Worm (Caenorhabditis elegans): ENCODE results near the gene T25D1.1.
"Not testable (repeated sequence)": the region's sequence is repeated elsewhere in the genome, so short reads cannot be mapped to it uniquely, and the experiment has no call there.

The T25D1.1 gene

DNA sequence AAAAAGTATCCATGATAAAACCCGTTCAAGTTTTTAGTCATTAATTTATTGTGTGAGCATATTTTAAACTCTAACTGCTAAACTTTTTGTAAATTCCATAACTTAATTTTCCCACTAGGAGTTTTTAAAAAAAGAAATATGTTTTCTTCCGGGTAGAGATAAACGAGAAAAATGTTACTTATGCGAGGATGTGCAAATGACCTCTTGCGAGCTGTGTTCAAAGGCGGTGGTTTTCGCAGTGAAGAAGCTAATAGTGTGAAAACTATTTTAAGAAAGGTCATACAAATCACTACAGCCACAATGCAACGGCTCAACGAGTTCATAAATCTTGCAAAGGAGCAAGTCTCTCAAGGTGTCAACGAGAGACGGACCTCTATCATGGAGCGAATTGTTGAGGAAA is 18.6 kb upstream of the T25D1.1 start, which contains the start of gene K05G3.1:
Gene K05G3.1, plus strand, starts transcription at position 301 of the 400 bp plus-strand sequence.
- TF ChIP-seq ceh-22 (tag; optimal IDR thresholded peaks at IDR 0.05) (no peak), ttx-3 (tag; optimal IDR thresholded peaks at IDR 0.05) (no peak), sox-4 (tag; optimal IDR thresholded peaks at IDR 0.05) (no peak), gmeb-2 (tag; optimal IDR thresholded peaks at IDR 0.05) (no peak), pha-4 (tag; optimal IDR thresholded peaks at IDR 0.05) (no peak), mec-3 (tag; optimal IDR thresholded peaks at IDR 0.05; ENCODE audit: borderline replicate concordance) (no peak), syd-9 (tag; optimal IDR thresholded peaks at IDR 0.05) (no peak), ztf-16 (tag; optimal IDR thresholded peaks at IDR 0.05) (no peak), ceh-34 (tag; optimal IDR thresholded peaks at IDR 0.05) (no peak), pat-9 (tag; optimal IDR thresholded peaks at IDR 0.05) (no peak), ama-1 (optimal IDR thresholded peaks at IDR 0.05) (no peak), K02D7.2 (tag; optimal IDR thresholded peaks at IDR 0.05) (no peak), fkh-10 (GFP tag; optimal IDR thresholded peaks at IDR 0.05) (no peak)

DNA sequence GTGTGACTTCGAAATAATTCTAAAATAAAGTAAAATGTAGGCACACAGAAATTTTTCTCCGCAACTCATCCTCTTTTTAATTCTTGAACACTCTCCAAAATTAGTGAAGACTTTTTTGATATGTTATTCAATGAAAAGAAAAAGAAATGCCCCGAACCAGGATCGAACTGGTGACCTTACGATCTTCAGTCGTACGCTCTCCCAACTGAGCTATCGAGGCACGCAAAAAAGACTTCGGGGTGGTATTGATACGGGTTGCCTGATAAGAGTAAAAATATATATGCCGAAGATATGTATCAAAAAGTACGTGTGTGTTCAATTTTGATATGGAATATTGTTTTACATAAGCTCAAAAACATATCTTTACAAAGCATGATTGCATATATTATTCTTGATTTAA is 16.6 kb upstream of the T25D1.1 start:
- no peak for TF ChIP-seq ceh-19 (GFP tag; optimal IDR thresholded peaks at IDR 0.05)

- no peak for TF ChIP-seq ama-1 (optimal IDR thresholded peaks at IDR 0.05)
Measured at ce11 chrX:16505348-16505747, 14.3 kb upstream of the T25D1.1 start, which contains the start of gene T25D1.3. TSS of gene T25D1.3 (plus strand) at chrX:16505648.

DNA sequence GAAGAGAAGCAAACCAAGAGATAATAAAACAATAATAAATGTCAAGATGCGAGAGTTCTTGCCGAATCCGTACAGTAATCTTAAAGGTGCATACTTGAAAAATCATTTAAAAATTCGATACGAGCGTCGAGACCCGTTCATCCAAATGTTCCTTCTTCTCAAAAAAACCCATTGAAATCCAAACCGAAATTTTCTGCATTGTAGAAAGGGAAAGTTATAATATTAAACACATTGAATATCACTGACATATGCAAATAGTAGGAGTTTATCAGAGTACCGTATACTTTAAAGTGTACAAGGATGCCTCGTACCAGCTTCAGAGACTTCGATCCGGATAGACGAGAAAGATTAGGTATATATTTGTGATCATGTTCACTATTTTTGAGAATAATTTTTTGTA is 4.4 kb upstream of the T25D1.1 start, which contains the start of gene T25D1.2:
Gene T25D1.2, plus strand, starts transcription at position 301 of the 400 bp plus-strand sequence.
- not testable (repeated sequence) for TF ChIP-seq dve-1 (tag; optimal IDR thresholded peaks at IDR 0.05); ceh-19 (GFP tag; optimal IDR thresholded peaks at IDR 0.05); ceh-2 (tag; optimal IDR thresholded peaks at IDR 0.05)

- TF ChIP-seq dmd-4 (tag; optimal IDR thresholded peaks at IDR 0.05; ENCODE audit: borderline replicate concordance) = no peak
- TF ChIP-seq unc-86 (tag; optimal IDR thresholded peaks at IDR 0.05) = no peak
- TF ChIP-seq ref-2 (tag; optimal IDR thresholded peaks at IDR 0.05) = no peak
- no peak for TF ChIP-seq dve-1 (tag; optimal IDR thresholded peaks at IDR 0.05)
- no peak for TF ChIP-seq T23F11.4 (GFP tag; optimal IDR thresholded peaks at IDR 0.05)
- no peak for TF ChIP-seq sox-2 (GFP tag; IDR thresholded peaks at IDR 0.05)
- TF ChIP-seq pros-1 (tag; optimal IDR thresholded peaks at IDR 0.05) = no peak
- TF ChIP-seq nhr-232 (tag; optimal IDR thresholded peaks at IDR 0.05) = no peak
- TF ChIP-seq unc-55 (GFP tag; optimal IDR thresholded peaks at IDR 0.05) = no peak
- no peak for TF ChIP-seq tbx-2 (tag; optimal IDR thresholded peaks at IDR 0.05)
- TF ChIP-seq ceh-14 (tag; optimal IDR thresholded peaks at IDR 0.05) = no peak
- no peak for TF ChIP-seq unc-42 (tag; optimal IDR thresholded peaks at IDR 0.05)
Measured at ce11 chrX:16518771-16519170, 846 bp upstream of the T25D1.1 start.

ce11 chrX:16521722-16522121 is 2.1 kb downstream of the T25D1.1 start:
- TF ChIP-seq ets-4 (tag; optimal IDR thresholded peaks at IDR 0.05) (no peak), ceh-45 (GFP tag; IDR thresholded peaks at IDR 0.05) (no peak), lin-11 (tag; optimal IDR thresholded peaks at IDR 0.05) (no peak), sox-4 (tag; optimal IDR thresholded peaks at IDR 0.05) (no peak), pag-3 (tag; optimal IDR thresholded peaks at IDR 0.05; ENCODE audit: borderline replicate concordance) (no peak)

DNA sequence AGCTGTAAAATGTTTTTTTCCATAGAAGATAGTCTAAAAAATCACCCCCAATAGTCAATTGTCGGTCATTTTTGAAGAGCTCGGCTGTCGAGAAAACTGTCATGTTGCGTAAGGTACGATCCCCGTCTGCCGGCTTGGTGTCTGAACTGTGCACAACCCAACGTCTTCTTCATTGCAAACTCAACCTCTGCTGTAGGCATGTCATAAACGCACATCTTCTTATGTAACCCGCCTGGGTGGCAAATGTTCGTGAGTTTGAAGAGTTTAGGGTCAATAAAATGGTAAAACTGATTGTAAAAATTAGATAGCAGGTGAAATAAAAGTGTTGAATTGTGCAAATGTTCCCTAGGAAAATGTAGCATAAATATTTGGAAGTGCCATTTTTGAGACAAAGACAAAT is 4.7 kb downstream of the T25D1.1 start:
- no peak for TF ChIP-seq ceh-19 (GFP tag; optimal IDR thresholded peaks at IDR 0.05)
- no peak for TF ChIP-seq ceh-14 (tag; optimal IDR thresholded peaks at IDR 0.05)
- TF ChIP-seq dve-1 (tag; optimal IDR thresholded peaks at IDR 0.05) = no peak
- TF ChIP-seq K02D7.2 (tag; optimal IDR thresholded peaks at IDR 0.05) = no peak

All from whole organism, late embryonic.